Fruit fly (Drosophila melanogaster): ENCODE measurements around the gene CG9590.
A peak's percentile ranks its signal among the peaks of the same experiment; 100 is the strongest.

The CG9590 gene

DNA sequence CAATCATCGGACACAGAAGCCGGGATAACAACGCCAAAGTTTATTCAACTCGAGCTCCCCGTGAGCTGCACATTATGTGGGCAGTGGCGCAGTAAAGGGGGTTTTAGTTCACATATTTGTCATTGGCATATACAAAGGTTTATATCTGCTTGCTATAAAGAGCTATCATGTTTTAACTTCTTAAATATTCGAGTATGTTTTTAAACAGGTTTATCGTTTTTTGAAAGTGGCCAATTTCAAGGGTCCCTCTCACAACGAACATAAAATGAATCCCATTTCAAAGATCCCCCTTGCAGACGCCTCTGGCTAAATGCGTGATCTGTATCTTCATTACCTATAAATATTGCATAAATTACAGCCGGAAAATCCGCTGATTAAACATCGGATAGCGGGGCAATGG is 41.1 kb downstream of the CG9590 start (continued):
- TF ChIP-seq CG8632 (GFP tag; optimal IDR thresholded peaks at IDR 0.05), result peak; percentile 63
- peak in 1 of 2 experiments; percentile 65 for TF ChIP-seq salr (GFP tag; optimal IDR thresholded peaks at IDR 0.05)
- peak; percentile 80 for TF ChIP-seq lz (GFP tag; optimal IDR thresholded peaks at IDR 0.05)
- no peak for TF ChIP-seq CG6276 (GFP tag; optimal IDR thresholded peaks at IDR 0.05)
- TF ChIP-seq CG6163 (GFP tag; IDR thresholded peaks at IDR 0.05), result 0 out of 3 replicates have a peak, but pooled peaks have one; percentile 31
- TF ChIP-seq fkh (GFP tag; optimal IDR thresholded peaks at IDR 0.05), result no peak
- peak; percentile 81 for TF ChIP-seq dsx (GFP tag; optimal IDR thresholded peaks at IDR 0.05; ENCODE audit: poor library complexity, severe bottlenecking)
- no peak for TF ChIP-seq CG16779 (tag; optimal IDR thresholded peaks at IDR 0.05)
- TF ChIP-seq Blimp-1 (GFP tag; optimal IDR thresholded peaks at IDR 0.05), result peak; percentile 24
- peak; percentile 60 for TF ChIP-seq CG8119 (GFP tag; IDR thresholded peaks at IDR 0.05)
- TF ChIP-seq Sox14 (GFP tag; optimal IDR thresholded peaks at IDR 0.05), result peak; percentile 82
- peak; percentile 63 for TF ChIP-seq Ets21C (GFP tag; optimal IDR thresholded peaks at IDR 0.05)
- peak; percentile 78 for TF ChIP-seq Met (GFP tag; optimal IDR thresholded peaks at IDR 0.05)
- TF ChIP-seq acj6 (GFP tag; optimal IDR thresholded peaks at IDR 0.05), result peak; percentile 75
- TF ChIP-seq CG34406 (GFP tag; optimal IDR thresholded peaks at IDR 0.05), result peak; percentile 65
- peak; percentile 41 for TF ChIP-seq CG4318 (GFP tag; optimal IDR thresholded peaks at IDR 0.05)
- peak; percentile 77 for TF ChIP-seq Smox (GFP tag; optimal IDR thresholded peaks at IDR 0.05)
- peak; percentile 77 for TF ChIP-seq CG3919 (GFP tag; optimal IDR thresholded peaks at IDR 0.05)
- TF ChIP-seq Sox15 (GFP tag; optimal IDR thresholded peaks at IDR 0.05), result peak; percentile 54
- peak; percentile 79 for TF ChIP-seq Hr39 (GFP tag; optimal IDR thresholded peaks at IDR 0.05)
- TF ChIP-seq CG6854 (GFP tag; optimal IDR thresholded peaks at IDR 0.05), result no peak
- peak; percentile 82 for TF ChIP-seq CG10669 (GFP tag; optimal IDR thresholded peaks at IDR 0.05)
- peak; percentile 53 for TF ChIP-seq CG7368 (GFP tag; optimal IDR thresholded peaks at IDR 0.05)

DNA sequence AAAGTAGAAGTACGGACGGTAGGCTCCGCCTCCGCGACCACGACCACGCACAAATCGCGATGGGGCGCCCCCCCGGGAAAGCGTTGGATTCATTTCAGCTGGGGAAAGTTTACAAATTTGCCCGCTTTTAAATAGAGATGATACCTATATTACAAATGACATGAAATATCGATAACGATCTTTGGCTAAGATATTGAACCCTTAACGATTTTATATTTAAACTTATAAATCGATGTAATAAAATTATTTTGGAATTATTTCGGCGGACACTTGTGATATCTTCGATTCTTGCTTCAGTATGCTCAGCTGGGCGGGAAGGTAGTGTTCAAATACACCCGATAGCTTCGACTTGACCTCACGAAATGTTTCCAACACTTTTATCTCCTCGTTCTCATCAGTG is 46.0 kb downstream of the CG9590 start, which contains the start of gene rec:
rec (minus strand) TSS at position 108 of the 400 bp plus-strand sequence.
- no peak for TF ChIP-seq Eip75B (GFP tag; optimal IDR thresholded peaks at IDR 0.05)
- TF ChIP-seq CG6163 (GFP tag; IDR thresholded peaks at IDR 0.05), result no peak
- TF ChIP-seq Eip78C (GFP tag), result peak; percentile 11
- no peak for TF ChIP-seq CG7368 (GFP tag; optimal IDR thresholded peaks at IDR 0.05)
- no peak for TF ChIP-seq CG3919 (GFP tag; optimal IDR thresholded peaks at IDR 0.05)
- TF ChIP-seq CG1621 (tag; optimal IDR thresholded peaks at IDR 0.05), result no peak

DNA sequence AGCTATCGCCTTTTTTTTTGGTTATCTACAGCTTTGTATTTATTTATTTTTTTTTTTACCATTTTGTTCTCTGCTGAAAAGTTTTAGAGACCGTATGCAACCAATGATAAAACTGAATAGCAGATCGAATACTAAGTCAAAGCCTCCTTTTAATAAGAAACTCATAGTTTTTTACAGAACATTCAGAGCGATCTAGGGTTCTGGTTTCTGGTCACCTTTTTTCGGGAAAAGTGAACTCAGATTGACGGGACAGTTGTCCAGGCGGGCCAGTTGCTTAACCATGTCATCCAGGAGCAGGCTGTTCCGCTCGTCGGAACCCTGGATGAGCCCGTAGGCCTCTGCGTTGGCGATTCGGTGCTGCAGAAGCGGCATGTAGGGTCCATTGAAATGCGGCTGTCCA is 46.8 kb downstream of the CG9590 start, which contains the start of gene CG43318:
CG43318 (minus strand) TSS at position 101 of the 400 bp plus-strand sequence.
- no peak for TF ChIP-seq Hr39 (GFP tag; optimal IDR thresholded peaks at IDR 0.05)
- TF ChIP-seq CG8632 (GFP tag; optimal IDR thresholded peaks at IDR 0.05), result no peak
- TF ChIP-seq fd59A (GFP tag; optimal IDR thresholded peaks at IDR 0.05), result no peak
- TF ChIP-seq eg (GFP tag; IDR thresholded peaks at IDR 0.05), result no peak
- no peak for TF ChIP-seq esn (GFP tag; optimal IDR thresholded peaks at IDR 0.05)
- TF ChIP-seq Eip75B (GFP tag; optimal IDR thresholded peaks at IDR 0.05), result no peak
- no peak for TF ChIP-seq Eip93F (GFP tag; optimal IDR thresholded peaks at IDR 0.05)

DNA sequence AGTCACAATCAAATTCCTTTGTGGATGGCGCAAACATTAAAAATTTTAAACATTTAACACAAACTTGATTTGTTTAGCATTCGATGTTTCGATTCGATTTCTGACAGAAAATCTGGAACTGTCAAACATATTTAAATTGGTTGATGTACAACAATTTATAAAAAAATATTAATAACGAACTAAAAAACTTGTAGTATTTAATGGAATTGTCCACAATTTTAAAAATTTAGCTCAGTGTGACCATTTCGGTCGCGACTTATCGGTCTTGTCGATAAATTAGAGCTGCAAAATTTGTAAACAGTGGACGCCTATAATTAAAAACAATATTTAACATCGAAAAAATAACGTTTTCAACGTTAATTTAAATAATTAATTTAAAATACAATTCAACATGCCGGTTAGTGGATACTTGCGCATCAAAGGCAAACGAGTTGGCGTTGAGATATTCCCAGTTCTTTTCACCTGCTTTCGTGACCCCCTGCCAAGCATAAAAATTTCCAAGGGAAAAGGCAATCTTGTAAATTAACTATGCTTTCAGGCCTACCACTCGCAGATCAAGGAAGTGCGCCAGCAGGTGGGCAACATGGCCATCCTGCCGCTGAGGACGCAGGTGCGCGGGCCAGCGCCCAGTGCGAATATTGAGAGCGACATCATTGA is 48.0 kb downstream of the CG9590 start, which contains the start of the genes CG43317 and Arpc3A:
CG43317 (minus strand) TSS at position 51 of the 657 bp plus-strand sequence.
Arpc3A (plus strand) TSS at position 274 of the 657 bp plus-strand sequence.
- TF ChIP-seq esn (GFP tag; optimal IDR thresholded peaks at IDR 0.05) (peak; percentile 11), CG6163 (GFP tag; IDR thresholded peaks at IDR 0.05) (no peak)

Measured in whole organism, prepupa.